Fruit fly (Drosophila melanogaster): ENCODE data around the gene CG18787.

Gene CG18787

dm6 chr2L:12038177-12038581 is 39.0 kb upstream of the CG18787 start, which contains the start of gene Tom70 (continued):
- TF ChIP-seq Pdp1 (GFP tag; optimal IDR thresholded peaks at IDR 0.05) (peak in 1 of 2 experiments; percentile 94), knrl (GFP tag; IDR thresholded peaks at IDR 0.05; ENCODE audit: partially characterized antibody) (peak; percentile 47; the same call in 1 of the 3 replicates), sug (tag; optimal IDR thresholded peaks at IDR 0.05) (peak; percentile 88), Ets97D (GFP tag; optimal IDR thresholded peaks at IDR 0.05) (peak; percentile 17), sens-2 (GFP tag; IDR thresholded peaks at IDR 0.05) (no peak), crp (GFP tag; optimal IDR thresholded peaks at IDR 0.05) (peak in 1 of 2 experiments; percentile 67), slbo (GFP tag; IDR thresholded peaks at IDR 0.05) (no peak), Hr3 (GFP tag; optimal IDR thresholded peaks at IDR 0.05) (no peak), Hr39 (optimal IDR thresholded peaks at IDR 0.05) (no peak), gce (GFP tag; IDR thresholded peaks at IDR 0.05) (no peak), bbx (GFP tag; IDR thresholded peaks at IDR 0.05; ENCODE audit: partially characterized antibody) (peak; percentile 68), Fer1 (GFP tag; optimal IDR thresholded peaks at IDR 0.05) (peak; percentile 21), onecut (GFP tag; IDR thresholded peaks at IDR 0.05) (peak; percentile 87), stwl (tag; optimal IDR thresholded peaks at IDR 0.05) (peak; percentile 62), NFAT (GFP tag; IDR thresholded peaks at IDR 0.05) (no peak), dan (GFP tag; IDR thresholded peaks at IDR 0.05) (no peak), BEAF-32 (GFP tag; optimal IDR thresholded peaks at IDR 0.05) (peak; percentile 66), CG12659 (GFP tag; optimal IDR thresholded peaks at IDR 0.05) (peak; percentile 32), CG34422 (GFP tag; IDR thresholded peaks at IDR 0.05) (peak; percentile 75; the same call in 1 of the 3 replicates), cwo (GFP tag; optimal IDR thresholded peaks at IDR 0.05) (no peak), CG2116 (GFP tag; optimal IDR thresholded peaks at IDR 0.05) (peak; percentile 43), CG17385 (GFP tag; optimal IDR thresholded peaks at IDR 0.05) (peak; percentile 96), amos (GFP tag; IDR thresholded peaks at IDR 0.05; ENCODE audit: partially characterized antibody) (peak; percentile 54; the same call in 1 of the 2 replicates), unc-4 (GFP tag; IDR thresholded peaks at IDR 0.05; ENCODE audit: partially characterized antibody) (peak; percentile 58; the same call in 1 of the 2 replicates), ato (GFP tag; IDR thresholded peaks at IDR 0.05; ENCODE audit: partially characterized antibody) (0 out of 2 replicates have a peak, but pooled peaks have one; percentile 21), Sry-β (GFP tag; optimal IDR thresholded peaks at IDR 0.05) (peak; percentile 52), ttk (GFP tag; IDR thresholded peaks at IDR 0.05) (no peak), E2f2 (GFP tag; IDR thresholded peaks at IDR 0.05) (peak; percentile 53), phol (tag; optimal IDR thresholded peaks at IDR 0.05) (peak; percentile 3), CG42726 (GFP tag; IDR thresholded peaks at IDR 0.05; ENCODE audit: partially characterized antibody) (0 out of 2 replicates have a peak, but pooled peaks have one; percentile 37), CG16813 (GFP tag; IDR thresholded peaks at IDR 0.05; ENCODE audit: partially characterized antibody) (peak; percentile 51), Med (GFP tag) (peak; percentile 25), CG6791 (GFP tag; IDR thresholded peaks at IDR 0.05; ENCODE audit: partially characterized antibody) (no peak), CG3726 (GFP tag; IDR thresholded peaks at IDR 0.05) (no peak), Dp (GFP tag; optimal IDR thresholded peaks at IDR 0.05) (peak; percentile 36), CG8359 (GFP tag; optimal IDR thresholded peaks at IDR 0.05; ENCODE audit: borderline replicate concordance) (no peak), CG32767 (GFP tag; IDR thresholded peaks at IDR 0.05) (no peak), Opbp (GFP tag; IDR thresholded peaks at IDR 0.05; ENCODE audit: partially characterized antibody) (0 out of 3 replicates have a peak, but pooled peaks have one; percentile 30), zen (tag; optimal IDR thresholded peaks at IDR 0.05) (no peak), CG2199 (GFP tag; IDR thresholded peaks at IDR 0.05) (no peak), crol (GFP tag; IDR thresholded peaks at IDR 0.05) (0 out of 2 replicates have a peak, but pooled peaks have one; percentile 10), CG4617 (GFP tag; optimal IDR thresholded peaks at IDR 0.05; ENCODE audit: borderline replicate concordance) (peak; percentile 57), fd3F (GFP tag; optimal IDR thresholded peaks at IDR 0.05) (no peak), Sry-δ (GFP tag; optimal IDR thresholded peaks at IDR 0.05) (peak; percentile 58), nerfin-1 (tag; optimal IDR thresholded peaks at IDR 0.05) (peak; percentile 51), dm (GFP tag; optimal IDR thresholded peaks at IDR 0.05) (peak; percentile 56), Scr (GFP tag; IDR thresholded peaks at IDR 0.05; ENCODE audit: partially characterized antibody) (peak; percentile 58), Dll (GFP tag; IDR thresholded peaks at IDR 0.05; ENCODE audit: partially characterized antibody) (peak; percentile 63; the same call in 3 of the 4 replicates)

Measured in whole organism, embryonic.